Worm (Caenorhabditis elegans) whole organism, L1 larva: ENCODE results near the gene W02D7.8.

Experiments used
- ceh-88 ChIP-seq: fragments of 200-800 bp; sonication (Bioruptor generic); IDR thresholded peaks from 2 replicates; pipeline ENCODE4 v1.3.6; 2022; ENCODE audit warnings: missing genetic modification characterization, missing compliant biosample characterization
- ceh-90 ChIP-seq: sonication (generic microtip); optimal IDR thresholded peaks from 2 replicates; lab custom pipeline; 2016; ENCODE audit warnings: missing genetic modification characterization, missing compliant biosample characterization
- egl-13 ChIP-seq: sonication (generic microtip); optimal IDR thresholded peaks from 2 replicates; lab custom pipeline; 2016; ENCODE audit warnings: missing genotype, missing genetic modification reagents, missing genetic modification characterization, missing compliant biosample characterization
- lin-15B ChIP-seq: fragments of 150-350 bp; sonication (generic microtip); optimal IDR thresholded peaks from 3 replicates; lab custom pipeline; 2014; ENCODE audit warnings: missing biosample characterization, missing genetic modification characterization
- lin-39 ChIP-seq: fragments of 150-350 bp; optimal IDR thresholded peaks from 2 replicates; lab custom pipeline; 2014; ENCODE audit warnings: missing biosample characterization, missing genetic modification reagents, missing genetic modification characterization
- lsy-2 ChIP-seq, 2 experiments: fragments of 150-350 bp; optimal IDR thresholded peaks; 2 replicates each; lab custom pipeline; 2014; ENCODE audit warnings: missing biosample characterization in 2 of 2, missing genetic modification characterization in 2 of 2
- nhr-237 ChIP-seq: fragments of 150-350 bp; optimal IDR thresholded peaks from 2 replicates; lab custom pipeline; 2014; ENCODE audit warnings: missing biosample characterization, missing genetic modification characterization
- nhr-76 ChIP-seq: sonication (generic microtip); optimal IDR thresholded peaks from 2 replicates; lab custom pipeline; 2017; ENCODE audit warnings: missing biosample characterization, missing genetic modification characterization
- snpc-4 ChIP-seq: fragments of 150-350 bp; optimal IDR thresholded peaks from 2 replicates; lab custom pipeline; 2014; ENCODE audit warnings: missing biosample characterization, missing genetic modification characterization
- unc-86 ChIP-seq: sonication (generic microtip); optimal IDR thresholded peaks from 2 replicates; lab custom pipeline; 2016; ENCODE audit warnings: missing genetic modification characterization, missing compliant biosample characterization
- unc-98 ChIP-seq: fragments of 200-800 bp; sonication (Bioruptor generic); IDR thresholded peaks from 2 replicates; pipeline ENCODE4 v1.3.6; 2022; ENCODE audit warnings: missing genetic modification characterization, missing compliant biosample characterization

DNA sequence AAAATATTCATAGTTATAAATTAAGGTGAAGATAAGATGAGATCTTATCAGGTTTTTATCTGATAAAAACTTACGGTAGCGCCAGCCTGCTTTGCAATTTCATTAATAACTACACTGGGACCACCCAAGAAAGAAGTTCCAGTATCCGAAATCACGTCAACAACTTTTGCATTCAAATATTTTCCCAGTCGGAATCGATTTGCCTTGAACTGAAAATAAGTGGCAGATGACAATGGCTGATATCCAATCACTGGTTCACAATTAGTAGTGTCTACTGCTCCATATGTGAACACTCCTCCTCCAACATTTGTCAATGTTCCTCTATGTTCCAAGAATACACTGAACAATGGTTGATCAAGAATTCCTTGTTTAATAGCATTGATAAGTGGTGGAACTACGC lies 40.0 kb downstream of the W02D7.8 start, which contains the start of gene F21F8.5:
- TF ChIP-seq snpc-4 (tag; lab: Kevin White, UChicago) (no peak), lin-15B (tag; lab: Kevin White, UChicago) (no peak), unc-98 (GFP tag; lab: Robert Waterston, UW) (no peak), unc-86 (tag; lab: Kevin White, UChicago) (no peak), lsy-2 (tag; optimal IDR thresholded peaks at IDR 0.05; lab: Kevin White, UChicago) (no peak), ceh-90 (tag; lab: Kevin White, UChicago) (no peak), lin-39 (tag; lab: Kevin White, UChicago) (no peak), nhr-237 (no peak), nhr-76 (no peak), ceh-88 (GFP tag; lab: Robert Waterston, UW) (no peak), egl-13 (tag; lab: Kevin White, UChicago) (no peak)
